Worm (Caenorhabditis elegans): ENCODE data around the gene srh-237.

ce11 chrV:17098669-17099068, 8.5 kb downstream of the srh-237 start, which contains the start of the genes ZK218.3 and ZK218.4:
- no peak for TF ChIP-seq unc-39 (tag; optimal IDR thresholded peaks at IDR 0.05)
- TF ChIP-seq elt-3 (tag; optimal IDR thresholded peaks at IDR 0.05), result no peak
- TF ChIP-seq lin-13 (tag; optimal IDR thresholded peaks at IDR 0.05), result no peak

All from whole organism, mixed stage, embryonic.